Fruit fly (Drosophila melanogaster): Measurements from ENCODE around the gene hemo.

hemo gene

DNA sequence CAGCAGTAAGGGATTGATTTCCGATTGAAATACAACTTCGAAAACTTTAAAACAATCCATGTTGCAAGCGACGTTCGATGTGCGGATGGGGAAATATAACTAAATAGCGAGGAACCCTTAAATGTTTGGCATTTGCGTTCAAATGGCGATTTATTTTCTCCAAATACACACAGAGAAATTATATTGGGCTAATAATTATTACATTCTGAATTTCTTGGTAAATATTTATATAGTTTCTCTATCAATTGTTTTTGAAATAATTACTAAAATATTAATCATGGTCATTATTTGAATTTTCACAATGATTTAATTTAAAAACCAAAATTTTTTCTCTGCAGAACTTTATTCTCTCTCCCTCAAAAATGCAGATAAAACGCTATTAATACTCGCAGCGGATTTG is at the start of gene hemo, which contains the start of gene CG43210:
TSS of gene hemo (minus strand) at position 101 of the 400 bp plus-strand sequence.
TSS of gene CG43210 (minus strand) at position 101 of the 400 bp plus-strand sequence.
- no peak for TF ChIP-seq pros (GFP tag; optimal IDR thresholded peaks at IDR 0.05)
- no peak for TF ChIP-seq Dfd (GFP tag; optimal IDR thresholded peaks at IDR 0.05)
- TF ChIP-seq CG7987 (GFP tag; optimal IDR thresholded peaks at IDR 0.05), result no peak
- no peak for TF ChIP-seq Vsx1 (GFP tag; optimal IDR thresholded peaks at IDR 0.05)
- no peak for TF ChIP-seq psq (GFP tag; optimal IDR thresholded peaks at IDR 0.05)
- no peak for TF ChIP-seq salm (tag; optimal IDR thresholded peaks at IDR 0.05)
- TF ChIP-seq CG11695 (GFP tag; IDR thresholded peaks at IDR 0.05), result no peak
- no peak for TF ChIP-seq croc (GFP tag; conservative IDR thresholded peaks at IDR 0.05)
- no peak for TF ChIP-seq CG5245 (GFP tag; optimal IDR thresholded peaks at IDR 0.05)
- TF ChIP-seq CG34224 (GFP tag; IDR thresholded peaks at IDR 0.05; ENCODE audit: partially characterized antibody), result no peak
- no peak for TF ChIP-seq PHDP (tag; optimal IDR thresholded peaks at IDR 0.05)
- no peak for TF ChIP-seq Xrp1 (GFP tag; IDR thresholded peaks at IDR 0.05)
- TF ChIP-seq CG6854 (GFP tag; optimal IDR thresholded peaks at IDR 0.05), result no peak
- no peak for TF ChIP-seq B-H1 (GFP tag; IDR thresholded peaks at IDR 0.05)
- TF ChIP-seq CG18011 (GFP tag; optimal IDR thresholded peaks at IDR 0.05), result no peak
- TF ChIP-seq Mad (GFP tag; optimal IDR thresholded peaks at IDR 0.05), result no peak
- TF ChIP-seq Dek (tag; optimal IDR thresholded peaks at IDR 0.05), result no peak
- no peak for TF ChIP-seq Rfx (GFP tag; IDR thresholded peaks at IDR 0.05)

DNA sequence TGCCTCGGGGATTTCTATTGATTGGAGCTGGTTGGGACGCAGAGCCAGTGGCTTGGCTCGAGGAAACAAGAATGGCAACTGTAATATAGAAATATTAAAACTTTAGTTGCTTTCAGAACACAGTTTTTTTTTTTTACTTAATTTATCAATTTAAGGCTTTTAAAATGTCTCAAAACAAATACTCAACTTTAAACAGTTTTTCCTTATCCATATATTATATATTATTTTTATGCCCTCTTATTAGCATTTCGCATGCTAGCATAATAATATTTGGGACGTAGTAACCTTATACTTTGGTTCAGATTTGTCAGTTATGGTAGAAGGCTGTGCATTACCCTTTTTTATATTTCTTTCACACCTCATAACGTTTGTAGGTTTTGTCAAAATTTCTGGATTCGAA is 33.4 kb upstream of the hemo start, which contains the start of gene Tssk:
TSS of gene Tssk (plus strand) at position 301 of the 400 bp plus-strand sequence.
- TF ChIP-seq Camta (GFP tag; optimal IDR thresholded peaks at IDR 0.05), result no peak
- TF ChIP-seq vvl (GFP tag; IDR thresholded peaks at IDR 0.05), result no peak
- TF ChIP-seq CG15601 (tag; optimal IDR thresholded peaks at IDR 0.05), result no peak
- TF ChIP-seq sens (GFP tag), result no peak
- no peak for TF ChIP-seq hkb (optimal IDR thresholded peaks at IDR 0.05)
- TF ChIP-seq hkb (GFP tag; IDR thresholded peaks at IDR 0.05), result no peak
- TF ChIP-seq CG13123 (GFP tag; optimal IDR thresholded peaks at IDR 0.05), result no peak
- TF ChIP-seq unc-4 (GFP tag; IDR thresholded peaks at IDR 0.05; ENCODE audit: partially characterized antibody), result no peak
- TF ChIP-seq CG9727 (GFP tag; optimal IDR thresholded peaks at IDR 0.05), result no peak
- no peak for TF ChIP-seq Neu2 (GFP tag; optimal IDR thresholded peaks at IDR 0.05; ENCODE audit: borderline replicate concordance)
- TF ChIP-seq gsb-n (tag; optimal IDR thresholded peaks at IDR 0.05), result no peak
- no peak for TF ChIP-seq pita (GFP tag; optimal IDR thresholded peaks at IDR 0.05)

DNA sequence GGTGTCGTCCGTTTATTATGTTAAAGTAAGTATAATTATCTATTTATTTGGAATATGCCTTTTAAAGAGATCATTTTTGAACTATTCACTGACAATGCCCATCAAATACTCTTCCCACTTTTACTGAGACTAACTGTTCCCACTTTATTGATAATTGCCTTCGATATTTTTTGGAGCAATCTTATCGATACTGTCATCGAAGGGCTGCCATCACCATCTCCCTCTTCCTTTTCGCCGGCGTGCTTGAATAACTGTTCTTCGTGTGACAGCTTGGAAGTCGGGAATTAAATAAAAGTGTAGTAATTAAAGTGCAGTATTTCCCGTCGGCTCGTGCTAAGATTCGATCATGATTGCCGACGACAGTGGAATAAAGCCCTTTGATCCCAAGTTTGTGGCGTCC is 25.8 kb upstream of the hemo start, which contains the start of gene qin:
TSS of gene qin (plus strand) at position 274 of the 400 bp plus-strand sequence.
- TF ChIP-seq Doc3 (GFP tag; IDR thresholded peaks at IDR 0.05; ENCODE audit: partially characterized antibody) (0 out of 3 replicates have a peak, but pooled peaks have one; percentile 28), B-H1 (GFP tag; IDR thresholded peaks at IDR 0.05) (no peak), Dll (GFP tag; IDR thresholded peaks at IDR 0.05; ENCODE audit: partially characterized antibody) (peak; percentile 60; the same call in 3 of the 4 replicates), CG15011 (GFP tag; optimal IDR thresholded peaks at IDR 0.05) (no peak), CG34422 (GFP tag; IDR thresholded peaks at IDR 0.05) (no peak), Med (GFP tag) (no peak), amos (GFP tag; IDR thresholded peaks at IDR 0.05; ENCODE audit: partially characterized antibody) (peak; percentile 50; the same call in 1 of the 2 replicates), insv (GFP tag; optimal IDR thresholded peaks at IDR 0.05) (no peak), Dbx (GFP tag; IDR thresholded peaks at IDR 0.05) (no peak), hbn (GFP tag; IDR thresholded peaks at IDR 0.05; ENCODE audit: partially characterized antibody) (peak; percentile 40; the same call in 1 of the 2 replicates), sna (GFP tag; IDR thresholded peaks at IDR 0.05; ENCODE audit: partially characterized antibody) (peak; percentile 42; the same call in 1 of the 2 replicates), CG16813 (GFP tag; IDR thresholded peaks at IDR 0.05; ENCODE audit: partially characterized antibody) (peak; percentile 51; the same call in 1 of the 3 replicates), Scr (GFP tag; IDR thresholded peaks at IDR 0.05; ENCODE audit: partially characterized antibody) (peak; percentile 58), CG1603 (tag; optimal IDR thresholded peaks at IDR 0.05) (no peak), stwl (tag; optimal IDR thresholded peaks at IDR 0.05) (peak; percentile 99), Dref (GFP tag; IDR thresholded peaks at IDR 0.05) (peak; percentile 49), BEAF-32 (GFP tag; optimal IDR thresholded peaks at IDR 0.05) (peak; percentile 57), tgo (GFP tag; IDR thresholded peaks at IDR 0.05) (no peak), CG31365 (tag; optimal IDR thresholded peaks at IDR 0.05) (no peak), CG10147 (GFP tag; optimal IDR thresholded peaks at IDR 0.05) (no peak)
